Fruit fly (Drosophila melanogaster) whole organism, embryonic: ENCODE data around the gene CG32305.
A peak's percentile ranks its signal among the peaks of the same experiment; 100 is the strongest.

Experiments used
- Abd-B ChIP-seq: fragments of 200-800 bp; sonication (Bioruptor generic); optimal IDR thresholded peaks from 2 replicates; lab custom pipeline; 2018; ENCODE audit warnings: missing biosample characterization, mild to moderate bottlenecking, missing genetic modification characterization, moderate library complexity
- Bdp1 ChIP-seq: fragments of 200-800 bp; sonication (Bioruptor generic); optimal IDR thresholded peaks from 3 replicates; lab custom pipeline; 2016; ENCODE audit warnings: missing biosample characterization, missing genetic modification characterization
- CG11696 ChIP-seq: fragments of 200-800 bp; sonication (Bioruptor generic); IDR thresholded peaks from 2 replicates; pipeline ENCODE4 v1.3.6; 2022; ENCODE audit warnings: missing biosample characterization, missing genetic modification characterization
- CG1233 ChIP-seq: fragments of 200-800 bp; sonication (Bioruptor generic); optimal IDR thresholded peaks from 4 replicates; lab custom pipeline; 2018; ENCODE audit warnings: missing biosample characterization, mild to moderate bottlenecking, missing genetic modification characterization
- CG12659 ChIP-seq: fragments of 200-800 bp; sonication (Bioruptor generic); optimal IDR thresholded peaks from 3 replicates; lab custom pipeline; 2017; ENCODE audit warnings: mild to moderate bottlenecking, missing biosample characterization, missing genetic modification reagents, missing genetic modification characterization
- CG1602 ChIP-seq: fragments of 200-800 bp; sonication (Bioruptor generic); optimal IDR thresholded peaks from 3 replicates; lab custom pipeline; 2016; ENCODE audit warnings: missing biosample characterization, missing genetic modification characterization
- CG16813 ChIP-seq: fragments of 200-800 bp; sonication (Bioruptor generic); IDR thresholded peaks from 3 replicates; pipeline ENCODE4 v1.3.6; 2022; ENCODE audit warnings: missing biosample characterization, missing genetic modification characterization; ENCODE audit not compliant: partially characterized antibody
- CG17328 ChIP-seq: fragments of 200-800 bp; sonication (Bioruptor generic); IDR thresholded peaks from 2 replicates; pipeline ENCODE4 v1.3.6; 2022; ENCODE audit warnings: missing biosample characterization, missing genetic modification characterization
- CG17912 ChIP-seq: fragments of 200-800 bp; sonication (Bioruptor generic); optimal IDR thresholded peaks from 2 replicates; lab custom pipeline; 2018; ENCODE audit warnings: missing biosample characterization, mild to moderate bottlenecking, missing genetic modification characterization
- CG3065 ChIP-seq: fragments of 200-800 bp; sonication (Bioruptor generic); optimal IDR thresholded peaks from 2 replicates; lab custom pipeline; 2016; ENCODE audit warnings: missing biosample characterization, missing genetic modification characterization
- CG34422 ChIP-seq: fragments of 200-800 bp; sonication (Bioruptor generic); IDR thresholded peaks from 3 replicates; pipeline ENCODE4 v1.3.6; 2022; ENCODE audit warnings: missing biosample characterization, missing genetic modification characterization
- CG3995 ChIP-seq: fragments of 200-800 bp; sonication (Bioruptor generic); optimal IDR thresholded peaks from 3 replicates; lab custom pipeline; 2016; ENCODE audit warnings: missing biosample characterization, missing genetic modification characterization
- CG5180 ChIP-seq: fragments of 200-800 bp; sonication (Bioruptor generic); optimal IDR thresholded peaks from 3 replicates; lab custom pipeline; 2017; ENCODE audit warnings: missing biosample characterization, missing genetic modification characterization, mild to moderate bottlenecking, moderate library complexity, missing genetic modification reagents
- CG7357 ChIP-seq: fragments of 200-800 bp; sonication (Bioruptor generic); IDR thresholded peaks from 3 replicates; pipeline ENCODE4 v1.3.6; 2022; ENCODE audit warnings: missing biosample characterization, missing genetic modification characterization
- CG8089 ChIP-seq: fragments of 200-800 bp; sonication (Bioruptor generic); optimal IDR thresholded peaks from 3 replicates; lab custom pipeline; 2016; ENCODE audit warnings: missing biosample characterization, missing genetic modification characterization
- CG9797 ChIP-seq: fragments of 200-800 bp; sonication (Bioruptor generic); optimal IDR thresholded peaks from 3 replicates; lab custom pipeline; 2018; ENCODE audit warnings: missing biosample characterization, mild to moderate bottlenecking, missing genetic modification characterization
- Dfd ChIP-seq, 2 experiments: fragments of >200 bp; optimal IDR thresholded peaks; 2 replicates each; lab custom pipeline; 2017; ENCODE audit warnings: missing biosample characterization in 2 of 2, missing genetic modification characterization in 2 of 2
- Dip3 ChIP-seq: fragments of 200-800 bp; sonication (Bioruptor generic); optimal IDR thresholded peaks from 3 replicates; lab custom pipeline; 2016; ENCODE audit warnings: missing biosample characterization, missing genetic modification characterization
- Eip74EF ChIP-seq, 2 experiments: fragments of 200-800 bp in 1 of 2; fragments of >200 bp in 1 of 2; sonication (Bioruptor generic) in 1 of 2; optimal IDR thresholded peaks; 2 replicates each; lab custom pipeline; 2017 to 2019; ENCODE audit warnings: missing biosample characterization in 2 of 2, missing genetic modification characterization in 2 of 2, mild to moderate bottlenecking in 1 of 2, moderate library complexity in 1 of 2
- Elba2 ChIP-seq: fragments of 200-800 bp; sonication (Bioruptor generic); optimal IDR thresholded peaks from 3 replicates; lab custom pipeline; 2016; ENCODE audit warnings: missing biosample characterization, missing genetic modification characterization
- HLH4C ChIP-seq: fragments of 200-800 bp; sonication (Bioruptor generic); IDR thresholded peaks from 3 replicates; pipeline ENCODE4 v1.3.6; 2022; ENCODE audit warnings: missing biosample characterization, missing genetic modification characterization; ENCODE audit not compliant: partially characterized antibody
- Hey ChIP-seq: fragments of 200-800 bp; sonication (Bioruptor generic); optimal IDR thresholded peaks from 3 replicates; lab custom pipeline; 2018; ENCODE audit warnings: missing biosample characterization, mild to moderate bottlenecking, missing genetic modification characterization
- MTF-1 ChIP-seq: fragments of 200-800 bp; sonication (Bioruptor generic); optimal IDR thresholded peaks from 2 replicates; lab custom pipeline; 2018; ENCODE audit warnings: missing biosample characterization, mild to moderate bottlenecking, missing genetic modification characterization, borderline replicate concordance
- Med ChIP-seq: fragments of 200-800 bp; sonication (Bioruptor generic); peaks from one replicate; lab custom pipeline; 2016; ENCODE audit warnings: missing biosample characterization, missing genetic modification characterization, mild to moderate bottlenecking, inconsistent platforms, moderate library complexity
- NC2α ChIP-seq: fragments of 200-800 bp; sonication (Bioruptor generic); optimal IDR thresholded peaks from 2 replicates; lab custom pipeline; 2016; ENCODE audit warnings: missing biosample characterization, missing genetic modification characterization
- PHDP ChIP-seq: fragments of 200-800 bp; sonication (Bioruptor generic); optimal IDR thresholded peaks from 3 replicates; lab custom pipeline; 2018; ENCODE audit warnings: missing biosample characterization, mild to moderate bottlenecking, missing genetic modification characterization, moderate library complexity
- Ptx1 ChIP-seq: fragments of 200-800 bp; sonication (Bioruptor generic); IDR thresholded peaks from 2 replicates; pipeline ENCODE4 v1.3.6; 2022; ENCODE audit warnings: missing biosample characterization, missing genetic modification characterization
- Sox100B ChIP-seq: fragments of 200-800 bp; sonication (Bioruptor generic); optimal IDR thresholded peaks from 3 replicates; lab custom pipeline; 2018; ENCODE audit warnings: missing biosample characterization, mild to moderate bottlenecking, missing genetic modification characterization
- Sox102F ChIP-seq: fragments of 200-800 bp; sonication (Bioruptor generic); optimal IDR thresholded peaks from 2 replicates; lab custom pipeline; 2018; ENCODE audit warnings: missing biosample characterization, mild to moderate bottlenecking, missing genetic modification characterization, moderate library complexity
- Stat92E ChIP-seq, 3 experiments: fragments of >200 bp in 2 of 3; fragments of 200-800 bp in 1 of 3; sonication (Bioruptor generic) in 1 of 3; optimal IDR thresholded peaks; 2 replicates each; lab custom pipeline; 2017 to 2019; ENCODE audit warnings: missing biosample characterization in 3 of 3, missing genetic modification characterization in 3 of 3, mild to moderate bottlenecking in 1 of 3, moderate library complexity in 1 of 3
- Trl ChIP-seq, 3 experiments: fragments of >200 bp in 2 of 3; fragments of 200-800 bp in 1 of 3; sonication (Bioruptor generic) in 1 of 3; optimal IDR thresholded peaks; 2 replicates in 1 of 3; 3 replicates in 2 of 3; lab custom pipeline; 2016 to 2017; ENCODE audit warnings: missing biosample characterization in 1 of 3, missing genetic modification characterization in 1 of 3
- ara ChIP-seq: fragments of 200-800 bp; sonication (Bioruptor generic); IDR thresholded peaks from 2 replicates; pipeline ENCODE4 v1.3.6; 2022; ENCODE audit warnings: missing biosample characterization, missing genetic modification characterization
- cas ChIP-seq: fragments of 200-800 bp; sonication (Bioruptor generic); IDR thresholded peaks from 2 replicates; pipeline ENCODE4 v1.3.6; 2022; ENCODE audit warnings: missing biosample characterization, missing genetic modification characterization
- chinmo ChIP-seq: fragments of 200-800 bp; sonication (Bioruptor generic); IDR thresholded peaks from 4 replicates; pipeline ENCODE4 v1.3.6; 2022; ENCODE audit warnings: missing biosample characterization, missing genetic modification characterization; ENCODE audit not compliant: partially characterized antibody
- dmrt11E ChIP-seq: fragments of 200-800 bp; sonication (Bioruptor generic); optimal IDR thresholded peaks from 3 replicates; lab custom pipeline; 2018; ENCODE audit warnings: missing biosample characterization, mild to moderate bottlenecking, missing genetic modification characterization, moderate library complexity
- ewg ChIP-seq: fragments of 200-800 bp; sonication (Bioruptor generic); optimal IDR thresholded peaks from 3 replicates; lab custom pipeline; 2017; ENCODE audit warnings: mild to moderate bottlenecking, missing biosample characterization, missing genetic modification reagents, missing genetic modification characterization
- gt ChIP-seq: fragments of 200-800 bp; sonication (Bioruptor generic); IDR thresholded peaks from 2 replicates; pipeline ENCODE4 v1.3.6; 2022; ENCODE audit warnings: missing biosample characterization, missing genetic modification characterization
- kah ChIP-seq: fragments of 200-800 bp; sonication (Bioruptor generic); optimal IDR thresholded peaks from 2 replicates; lab custom pipeline; 2018; ENCODE audit warnings: missing biosample characterization, mild to moderate bottlenecking, missing genetic modification characterization
- klu ChIP-seq: fragments of 200-800 bp; sonication (Bioruptor generic); IDR thresholded peaks from 2 replicates; pipeline ENCODE4 v1.3.6; 2022; ENCODE audit warnings: missing biosample characterization, missing genetic modification characterization
- nmo ChIP-seq: fragments of 200-800 bp; sonication (Bioruptor generic); optimal IDR thresholded peaks from 2 replicates; lab custom pipeline; 2018; ENCODE audit warnings: missing biosample characterization, mild to moderate bottlenecking, missing genetic modification characterization, moderate library complexity
- nom ChIP-seq: fragments of 200-800 bp; sonication (Bioruptor generic); optimal IDR thresholded peaks from 2 replicates; lab custom pipeline; 2017; ENCODE audit warnings: missing biosample characterization, missing genetic modification characterization, mild to moderate bottlenecking, moderate library complexity, missing genetic modification reagents
- phol ChIP-seq: fragments of 200-800 bp; sonication (Bioruptor generic); optimal IDR thresholded peaks from 3 replicates; lab custom pipeline; 2018; ENCODE audit warnings: missing biosample characterization, mild to moderate bottlenecking, missing genetic modification characterization, moderate library complexity
- pita ChIP-seq: fragments of 200-800 bp; sonication (Bioruptor generic); optimal IDR thresholded peaks from 2 replicates; lab custom pipeline; 2017; ENCODE audit warnings: missing biosample characterization, mild to moderate bottlenecking, missing genetic modification characterization
- rib ChIP-seq: fragments of 200-800 bp; sonication (Bioruptor generic); IDR thresholded peaks from 2 replicates; pipeline ENCODE4 v1.3.6; 2022; ENCODE audit warnings: missing biosample characterization, missing genetic modification characterization
- ro ChIP-seq: fragments of 200-800 bp; sonication (Bioruptor generic); IDR thresholded peaks from 2 replicates; pipeline ENCODE4 v1.3.6; 2022; ENCODE audit warnings: missing biosample characterization, missing genetic modification characterization
- trh ChIP-seq: fragments of 200-800 bp; sonication (Bioruptor generic); optimal IDR thresholded peaks from 2 replicates; lab custom pipeline; 2016; ENCODE audit warnings: missing biosample characterization, missing genetic modification characterization

Gene CG32305

dm6 chr3L:2228367-2229171 is 19.9 kb upstream of the CG32305 start (continued):
- TF ChIP-seq Med = peak; percentile 33
- TF ChIP-seq Elba2 (GFP tag; lab: Kevin White, UChicago) = no peak
- peak in 1 of 2 experiments; percentile 94 for TF ChIP-seq Dfd (GFP tag; optimal IDR thresholded peaks at IDR 0.05; lab: Kevin White, UChicago)
- TF ChIP-seq rib (GFP tag; lab: Robert Waterston, UW) = no peak
- no peak for TF ChIP-seq CG7357 (GFP tag; lab: Robert Waterston, UW)
- TF ChIP-seq Trl (optimal IDR thresholded peaks at IDR 0.05; lab: Kevin White, UChicago) = peak; percentile 32 to 60
- TF ChIP-seq Trl (GFP tag; optimal IDR thresholded peaks at IDR 0.05; lab: Kevin White, UChicago) = no peak
- no peak for TF ChIP-seq Sox100B (GFP tag; lab: Kevin White, UChicago)

DNA sequence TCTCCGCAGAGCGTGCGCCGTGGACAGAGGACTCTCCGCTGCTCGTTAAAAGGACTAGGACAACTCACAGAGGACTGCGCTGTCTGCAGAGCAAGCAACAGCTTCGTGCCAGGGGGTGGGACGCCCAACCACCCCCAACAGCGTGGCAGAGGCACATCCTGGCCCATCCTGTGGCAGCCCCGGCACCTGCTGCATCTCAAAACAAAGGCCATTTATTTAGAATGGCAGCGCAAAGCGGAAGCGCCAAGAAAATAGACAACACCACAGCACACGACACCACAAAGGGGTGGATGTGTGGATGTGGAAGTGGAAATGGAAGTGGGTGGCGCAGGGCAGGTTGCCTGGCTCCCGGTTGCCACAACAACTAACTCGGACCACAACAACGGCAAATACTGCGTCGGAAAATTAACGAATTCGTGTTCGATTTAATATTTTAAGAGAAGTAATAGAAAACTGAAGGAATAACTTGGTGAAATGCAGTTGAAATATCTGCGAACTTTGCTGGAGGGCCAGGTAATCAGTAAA is 19.2 kb upstream of the CG32305 start, which contains the start of gene Oseg2:
TSS of gene Oseg2 (plus strand) at position 475 of the 525 bp plus-strand sequence.
- TF ChIP-seq CG9797 (GFP tag; lab: Kevin White, UChicago) = no peak
- TF ChIP-seq CG12659 (GFP tag; lab: Kevin White, UChicago) = no peak
- TF ChIP-seq nom (GFP tag; lab: Kevin White, UChicago) = no peak
- TF ChIP-seq CG1602 = no peak
- TF ChIP-seq phol = no peak
- TF ChIP-seq nmo = no peak
- TF ChIP-seq Stat92E (GFP tag; optimal IDR thresholded peaks at IDR 0.05; lab: Kevin White, UChicago) = no peak
- no peak for TF ChIP-seq Sox102F (GFP tag; lab: Kevin White, UChicago)
- TF ChIP-seq Hey (tag; lab: Kevin White, UChicago) = peak; percentile 32
- TF ChIP-seq Eip74EF (GFP tag; optimal IDR thresholded peaks at IDR 0.05; lab: Kevin White, UChicago) = no peak
- peak; percentile 99 for TF ChIP-seq ewg (GFP tag; lab: Kevin White, UChicago)
- TF ChIP-seq cas = no peak
- no peak for TF ChIP-seq CG8089 (GFP tag; lab: Kevin White, UChicago)
- TF ChIP-seq CG3995 (GFP tag; lab: Kevin White, UChicago) = no peak
- TF ChIP-seq NC2α = no peak
- TF ChIP-seq CG17328 = no peak
- TF ChIP-seq CG34422 (GFP tag; lab: Robert Waterston, UW) = peak; percentile 71; the same call in 1 of the 3 replicates
- TF ChIP-seq CG1233 = no peak
- TF ChIP-seq kah (GFP tag; lab: Kevin White, UChicago) = peak; percentile 37
- TF ChIP-seq CG16813 (GFP tag; lab: Robert Waterston, UW) = no peak
- 0 out of 2 replicates have a peak, but pooled peaks have one; percentile 29 for TF ChIP-seq klu
- no peak for TF ChIP-seq gt (GFP tag; lab: Robert Waterston, UW)
- TF ChIP-seq ro = no peak
- TF ChIP-seq CG11696 = no peak
- TF ChIP-seq CG5180 (GFP tag; lab: Kevin White, UChicago) = no peak
- no peak for TF ChIP-seq dmrt11E
- TF ChIP-seq HLH4C (GFP tag; lab: Robert Waterston, UW) = 0 out of 3 replicates have a peak, but pooled peaks have one; percentile 9
- TF ChIP-seq CG3065 (GFP tag; lab: Kevin White, UChicago) = no peak
- TF ChIP-seq ara = no peak
- no peak for TF ChIP-seq pita (GFP tag; lab: Kevin White, UChicago)
- TF ChIP-seq MTF-1 (GFP tag; lab: Kevin White, UChicago) = no peak
- TF ChIP-seq PHDP (tag; lab: Kevin White, UChicago) = no peak
- TF ChIP-seq Abd-B (GFP tag; lab: Kevin White, UChicago) = no peak
- no peak for TF ChIP-seq Dip3 (GFP tag; lab: Kevin White, UChicago)
- 0 out of 4 replicates have a peak, but pooled peaks have one; percentile 53 for TF ChIP-seq chinmo (GFP tag; lab: Robert Waterston, UW)
- no peak for TF ChIP-seq CG17912 (GFP tag; lab: Kevin White, UChicago)
- TF ChIP-seq trh (GFP tag; lab: Kevin White, UChicago) = no peak
- no peak for TF ChIP-seq Ptx1
- no peak for TF ChIP-seq Bdp1 (GFP tag; lab: Kevin White, UChicago)
